Worm (Caenorhabditis elegans) whole organism, L1 larva: ENCODE measurements around the gene T26E4.7.
"Not testable (repeated sequence)": the region's sequence is repeated elsewhere in the genome, so short reads cannot be mapped to it uniquely, and the experiment has no call there.

Experiments
- C04F5.9 ChIP-seq: sonication (generic microtip); optimal IDR thresholded peaks from 2 replicates; lab custom pipeline; 2016; ENCODE audit warnings: missing genetic modification characterization, missing compliant biosample characterization
- C34B4.2 ChIP-seq: sonication (generic microtip); optimal IDR thresholded peaks from 2 replicates; lab custom pipeline; 2017; ENCODE audit warnings: mild to moderate bottlenecking, missing genetic modification characterization, missing compliant biosample characterization
- Y116A8C.19 ChIP-seq: sonication (generic microtip); optimal IDR thresholded peaks from 2 replicates; lab custom pipeline; 2016; ENCODE audit warnings: missing compliant biosample characterization, missing genetic modification characterization, borderline replicate concordance
- ama-1 ChIP-seq: fragments of 150-350 bp; optimal IDR thresholded peaks from 2 replicates; lab custom pipeline; 2014
- ceh-63 ChIP-seq: fragments of 200-800 bp; sonication (Bioruptor generic); optimal IDR thresholded peaks from 2 replicates; lab custom pipeline; 2018; ENCODE audit warnings: mild to moderate bottlenecking, missing genetic modification characterization, missing compliant biosample characterization
- ceh-90 ChIP-seq: sonication (generic microtip); optimal IDR thresholded peaks from 2 replicates; lab custom pipeline; 2016; ENCODE audit warnings: missing genetic modification characterization, missing compliant biosample characterization
- ces-1 ChIP-seq: fragments of 150-350 bp; optimal IDR thresholded peaks from 2 replicates; lab custom pipeline; 2014; ENCODE audit warnings: missing biosample characterization, missing genetic modification reagents, missing genetic modification characterization
- dsc-1 ChIP-seq: sonication (generic microtip); optimal IDR thresholded peaks from 2 replicates; lab custom pipeline; 2016; ENCODE audit warnings: mild to moderate bottlenecking, missing genetic modification characterization, missing compliant biosample characterization
- efl-3 ChIP-seq: fragments of 200-800 bp; sonication (Bioruptor generic); optimal IDR thresholded peaks from 2 replicates; lab custom pipeline; 2018; ENCODE audit warnings: mild to moderate bottlenecking, missing genetic modification characterization, missing compliant biosample characterization
- egl-13 ChIP-seq: sonication (generic microtip); optimal IDR thresholded peaks from 2 replicates; lab custom pipeline; 2016; ENCODE audit warnings: missing genotype, missing genetic modification reagents, missing genetic modification characterization, missing compliant biosample characterization
- elt-2 ChIP-seq: sonication (generic microtip); optimal IDR thresholded peaks from 2 replicates; lab custom pipeline; 2016; ENCODE audit warnings: missing genetic modification characterization, mild to moderate bottlenecking, inconsistent platforms, missing compliant biosample characterization, missing genetic modification reagents
- elt-3 ChIP-seq, 6 experiments: fragments of 150-350 bp in 1 of 6; sonication (generic microtip); optimal IDR thresholded peaks; 2 replicates each; lab custom pipeline; 2017 to 2018; ENCODE audit warnings: missing biosample characterization in 6 of 6, missing genetic modification characterization in 6 of 6, inconsistent platforms in 1 of 6
- fkh-10 ChIP-seq: sonication (generic microtip); optimal IDR thresholded peaks from 2 replicates; lab custom pipeline; 2017; ENCODE audit warnings: missing biosample characterization, missing genetic modification reagents, missing genetic modification characterization
- grh-1 ChIP-seq: fragments of 200-800 bp; sonication (Bioruptor generic); IDR thresholded peaks from 2 replicates; pipeline ENCODE4 v1.3.6; 2022; ENCODE audit warnings: missing genetic modification reagents, missing genetic modification characterization, missing compliant biosample characterization
- hlh-4 ChIP-seq: sonication (generic microtip); optimal IDR thresholded peaks from 2 replicates; lab custom pipeline; 2016; ENCODE audit warnings: mild to moderate bottlenecking, missing genetic modification characterization, missing compliant biosample characterization
- hpl-2 ChIP-seq: fragments of 150-350 bp; optimal IDR thresholded peaks from 2 replicates; lab custom pipeline; 2014; ENCODE audit warnings: missing biosample characterization, missing genetic modification reagents, missing genetic modification characterization
- isw-1 ChIP-seq: fragments of 200-800 bp; sonication (Bioruptor generic); IDR thresholded peaks from 2 replicates; pipeline ENCODE4 v1.3.6; 2022; ENCODE audit warnings: missing genetic modification characterization, missing compliant biosample characterization
- jun-1 ChIP-seq: fragments of 150-350 bp; optimal IDR thresholded peaks from 2 replicates; lab custom pipeline; 2014; ENCODE audit warnings: missing biosample characterization, missing genetic modification reagents, missing genetic modification characterization
- lin-13 ChIP-seq: fragments of 150-350 bp; optimal IDR thresholded peaks from 2 replicates; lab custom pipeline; 2014; ENCODE audit warnings: missing biosample characterization, missing genetic modification reagents, missing genetic modification characterization
- lin-15B ChIP-seq: fragments of 150-350 bp; sonication (generic microtip); optimal IDR thresholded peaks from 3 replicates; lab custom pipeline; 2014; ENCODE audit warnings: missing biosample characterization, missing genetic modification characterization
- lin-35 ChIP-seq, 2 experiments: fragments of 150-350 bp; optimal IDR thresholded peaks; 2 replicates each; lab custom pipeline; 2014; ENCODE audit warnings: missing biosample characterization in 2 of 2, missing genetic modification characterization in 2 of 2, missing genetic modification reagents in 2 of 2
- lir-3 ChIP-seq: sonication (generic microtip); optimal IDR thresholded peaks from 2 replicates; lab custom pipeline; 2016; ENCODE audit warnings: mild to moderate bottlenecking, missing genetic modification characterization, moderate library complexity, missing compliant biosample characterization; ENCODE audit not compliant: poor library complexity
- mab-9 ChIP-seq: fragments of 200-800 bp; sonication (Bioruptor generic); IDR thresholded peaks from 2 replicates; pipeline ENCODE4 v1.3.6; 2022; ENCODE audit warnings: missing genetic modification reagents, missing genetic modification characterization, missing compliant biosample characterization
- mef-2 ChIP-seq: fragments of 150-350 bp; optimal IDR thresholded peaks from 2 replicates; lab custom pipeline; 2014; ENCODE audit warnings: missing biosample characterization, missing genetic modification characterization
- nhr-11 ChIP-seq: fragments of 150-350 bp; optimal IDR thresholded peaks from 2 replicates; lab custom pipeline; 2014; ENCODE audit warnings: missing biosample characterization, missing genetic modification characterization
- nhr-20 ChIP-seq: sonication (generic microtip); optimal IDR thresholded peaks from 2 replicates; lab custom pipeline; 2016; ENCODE audit warnings: mild to moderate bottlenecking, missing genetic modification characterization, missing compliant biosample characterization
- nhr-237 ChIP-seq: fragments of 150-350 bp; optimal IDR thresholded peaks from 2 replicates; lab custom pipeline; 2014; ENCODE audit warnings: missing biosample characterization, missing genetic modification characterization
- nhr-28 ChIP-seq: fragments of 150-350 bp; optimal IDR thresholded peaks from 2 replicates; lab custom pipeline; 2014; ENCODE audit warnings: missing biosample characterization, missing genetic modification characterization
- nhr-77 ChIP-seq: fragments of 150-350 bp; optimal IDR thresholded peaks from 2 replicates; lab custom pipeline; 2014; ENCODE audit warnings: missing biosample characterization, missing genetic modification characterization
- pax-3 ChIP-seq: fragments of 200-800 bp; sonication (Bioruptor generic); optimal IDR thresholded peaks from 2 replicates; lab custom pipeline; 2018; ENCODE audit warnings: mild to moderate bottlenecking, missing genetic modification characterization, moderate library complexity, missing compliant biosample characterization
- pqm-1 ChIP-seq: sonication (generic microtip); optimal IDR thresholded peaks from 3 replicates; lab custom pipeline; 2017; ENCODE audit warnings: missing biosample characterization, missing genetic modification characterization
- rnt-1 ChIP-seq: sonication (generic microtip); optimal IDR thresholded peaks from 2 replicates; lab custom pipeline; 2016; ENCODE audit warnings: mild to moderate bottlenecking, missing genetic modification characterization, moderate library complexity, missing compliant biosample characterization
- snpc-4 ChIP-seq: fragments of 150-350 bp; optimal IDR thresholded peaks from 2 replicates; lab custom pipeline; 2014; ENCODE audit warnings: missing biosample characterization, missing genetic modification characterization
- sox-4 ChIP-seq: sonication (generic microtip); optimal IDR thresholded peaks from 2 replicates; lab custom pipeline; 2016; ENCODE audit warnings: missing genetic modification characterization, missing compliant biosample characterization
- sptf-1 ChIP-seq: fragments of 150-350 bp; optimal IDR thresholded peaks from 2 replicates; lab custom pipeline; 2014; ENCODE audit warnings: missing biosample characterization, missing genetic modification characterization
- swsn-7 ChIP-seq: sonication (generic microtip); optimal IDR thresholded peaks from 2 replicates; lab custom pipeline; 2016; ENCODE audit warnings: missing genetic modification characterization, missing compliant biosample characterization
- tlp-1 ChIP-seq: fragments of 150-350 bp; optimal IDR thresholded peaks from 2 replicates; lab custom pipeline; 2014; ENCODE audit warnings: missing biosample characterization, missing genetic modification characterization
- unc-30 ChIP-seq: sonication (generic microtip); optimal IDR thresholded peaks from 2 replicates; lab custom pipeline; 2017; ENCODE audit warnings: missing biosample characterization, missing genetic modification characterization
- unc-62 ChIP-seq: fragments of 150-350 bp; optimal IDR thresholded peaks from 2 replicates; lab custom pipeline; 2014; ENCODE audit warnings: missing biosample characterization, missing genetic modification reagents, missing genetic modification characterization
- xbp-1 ChIP-seq: sonication (generic microtip); optimal IDR thresholded peaks from 2 replicates; lab custom pipeline; 2016; ENCODE audit warnings: missing genetic modification characterization, missing compliant biosample characterization
- zag-1 ChIP-seq: fragments of 150-350 bp; optimal IDR thresholded peaks from 2 replicates; lab custom pipeline; 2014; ENCODE audit warnings: missing biosample characterization, missing genetic modification characterization
- zip-4 ChIP-seq: fragments of 200-800 bp; sonication (Bioruptor generic); optimal IDR thresholded peaks from 2 replicates; lab custom pipeline; 2018; ENCODE audit warnings: mild to moderate bottlenecking, missing genetic modification characterization, moderate library complexity, missing compliant biosample characterization
- ztf-11 ChIP-seq, 2 experiments: sonication (generic microtip); optimal IDR thresholded peaks; 2 replicates each; lab custom pipeline; 2016 to 2017; ENCODE audit warnings: missing genetic modification characterization in 2 of 2, missing biosample characterization in 1 of 2, missing compliant biosample characterization in 1 of 2

Gene T26E4.7

DNA sequence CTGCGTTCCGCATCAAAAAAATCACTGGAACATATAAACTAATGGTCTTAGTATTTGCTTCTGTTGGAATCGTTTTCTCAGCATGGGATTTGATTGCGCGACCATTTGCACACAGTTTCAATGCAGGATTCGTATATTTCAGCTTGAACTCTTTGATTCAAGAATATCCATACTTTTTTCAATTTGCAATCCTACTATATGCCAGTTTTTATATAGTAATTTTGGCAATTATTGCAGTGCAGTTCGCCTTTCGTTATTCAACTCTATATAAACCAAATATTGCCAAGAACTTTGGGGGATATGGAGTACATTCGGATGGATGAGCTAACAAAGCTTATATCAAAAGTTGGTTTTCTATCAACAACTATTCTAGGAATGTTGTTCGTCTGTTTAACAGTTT lies 40.4 kb upstream of the T26E4.7 start, which contains the start of gene str-5:
Gene str-5, plus strand, starts transcription at position 301 of the 400 bp plus-strand sequence.
- TF ChIP-seq mab-9; ces-1 (GFP tag; lab: Kevin White, UChicago); lin-35 (GFP tag; optimal IDR thresholded peaks at IDR 0.05; lab: Kevin White, UChicago): not testable (repeated sequence)

DNA sequence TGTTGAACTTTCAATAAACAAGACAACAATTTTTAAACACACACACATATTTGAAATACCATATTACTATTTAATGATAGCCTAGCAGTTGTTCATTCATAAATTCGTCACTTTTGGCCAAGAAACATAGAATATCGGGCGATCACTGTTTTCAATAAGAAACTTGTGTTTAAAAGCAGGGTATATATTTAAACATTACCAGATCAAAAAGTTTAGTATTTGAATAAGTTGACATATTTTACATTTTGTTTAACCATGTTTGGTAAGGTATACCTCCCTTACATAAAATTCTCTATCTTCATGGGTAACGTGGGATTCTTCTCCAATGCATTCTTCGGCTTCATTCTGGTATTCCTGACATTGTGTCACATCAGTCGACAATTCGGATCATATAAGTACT lies 38.6 kb upstream of the T26E4.7 start, which contains the start of gene str-8:
Gene str-8, plus strand, starts transcription at position 301 of the 400 bp plus-strand sequence.
- TF ChIP-seq hpl-2 (GFP tag; lab: Kevin White, UChicago); sptf-1 (tag; lab: Kevin White, UChicago); sox-4 (tag; lab: Kevin White, UChicago): not testable (repeated sequence)

DNA sequence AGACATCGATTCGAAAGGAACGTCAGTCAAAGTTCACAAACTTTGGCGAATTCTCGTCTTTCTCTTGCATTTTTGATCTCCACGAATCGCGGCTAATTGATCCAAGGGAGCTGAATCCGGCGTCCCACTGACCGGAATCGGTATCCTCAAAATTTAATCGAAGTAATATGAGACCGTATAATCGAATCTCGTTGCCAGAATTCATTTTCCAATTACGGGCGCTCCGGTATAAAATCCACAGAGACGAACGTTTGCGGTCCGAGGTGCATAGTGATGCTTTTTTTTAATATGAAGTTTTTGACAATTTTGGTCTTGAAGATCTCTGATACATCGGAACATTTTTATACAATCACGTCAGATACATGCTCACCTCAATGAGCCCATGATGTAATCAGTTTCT lies 35.7 kb upstream of the T26E4.7 start:
- TF ChIP-seq mab-9 = no peak
- no peak for TF ChIP-seq pqm-1
- no peak for TF ChIP-seq lin-15B (tag; lab: Kevin White, UChicago)
- no peak for TF ChIP-seq lir-3 (tag; lab: Kevin White, UChicago)
- TF ChIP-seq jun-1 (tag; lab: Kevin White, UChicago) = no peak
- TF ChIP-seq nhr-237 = no peak
- no peak for TF ChIP-seq ztf-11 (tag; optimal IDR thresholded peaks at IDR 0.05; lab: Kevin White, UChicago)
- TF ChIP-seq nhr-77 (tag; lab: Kevin White, UChicago) = no peak
- TF ChIP-seq lin-13 (GFP tag; lab: Kevin White, UChicago) = no peak
- no peak for TF ChIP-seq swsn-7 (tag; lab: Kevin White, UChicago)
- TF ChIP-seq, all 84 proteins: peak for 0

ce11 chrV:15758449-15758848 lies 34.9 kb upstream of the T26E4.7 start, which contains the start of gene str-9:
str-9 (plus strand) TSS chrV:15758749.
- TF ChIP-seq C34B4.2 (tag; lab: Kevin White, UChicago) (no peak), tlp-1 (tag; lab: Kevin White, UChicago) (no peak), elt-3 (tag; optimal IDR thresholded peaks at IDR 0.05; lab: Kevin White, UChicago) (no peak), ces-1 (GFP tag; lab: Kevin White, UChicago) (no peak), ceh-63 (GFP tag; lab: Kevin White, UChicago) (no peak), pax-3 (tag; lab: Kevin White, UChicago) (no peak), sox-4 (tag; lab: Kevin White, UChicago) (no peak), xbp-1 (tag; lab: Kevin White, UChicago) (no peak), snpc-4 (tag; lab: Kevin White, UChicago) (no peak), mef-2 (tag; lab: Kevin White, UChicago) (no peak)

- TF ChIP-seq nhr-20 (tag; lab: Kevin White, UChicago) (peak; percentile 95), elt-2 (tag; lab: Kevin White, UChicago) (peak; percentile 80), Y116A8C.19 (no peak), grh-1 (GFP tag; lab: Robert Waterston, UW) (peak; percentile 93), lir-3 (tag; lab: Kevin White, UChicago) (peak; percentile 76), zip-4 (GFP tag; lab: Kevin White, UChicago) (peak; percentile 85), nhr-11 (peak; percentile 90), dsc-1 (peak; percentile 97), zag-1 (peak; percentile 58), unc-62 (no peak), tlp-1 (tag; lab: Kevin White, UChicago) (no peak), ceh-90 (tag; lab: Kevin White, UChicago) (peak; percentile 60), ama-1 (lab: Kevin White, UChicago) (peak; percentile 53), lin-35 (GFP tag; optimal IDR thresholded peaks at IDR 0.05; lab: Kevin White, UChicago) (peak; percentile 99), isw-1 (peak; percentile 91), hlh-4 (tag; lab: Kevin White, UChicago) (no peak), C04F5.9 (peak; percentile 66), rnt-1 (tag; lab: Kevin White, UChicago) (peak; percentile 97), jun-1 (tag; lab: Kevin White, UChicago) (peak; percentile 82), egl-13 (tag; lab: Kevin White, UChicago) (peak; percentile 92), ces-1 (GFP tag; lab: Kevin White, UChicago) (no peak), lin-13 (GFP tag; lab: Kevin White, UChicago) (peak; percentile 91), nhr-77 (tag; lab: Kevin White, UChicago) (peak; percentile 82), nhr-28 (peak; percentile 39), fkh-10 (GFP tag; lab: Kevin White, UChicago) (peak; percentile 75), pqm-1 (no peak), unc-30 (no peak), efl-3 (GFP tag; lab: Kevin White, UChicago) (peak; percentile 60)
These were observed 27.2 kb upstream of the T26E4.7 start, which contains the start of the genes haf-3 and F57A10.2 for ce11 chrV:15766122-15766594. haf-3 (minus strand) TSS chrV:15766172. F57A10.2 (plus strand) TSS chrV:15766575.
